Fruit fly (Drosophila melanogaster): ENCODE data around the gene CG5439.

CG5439 gene

DNA sequence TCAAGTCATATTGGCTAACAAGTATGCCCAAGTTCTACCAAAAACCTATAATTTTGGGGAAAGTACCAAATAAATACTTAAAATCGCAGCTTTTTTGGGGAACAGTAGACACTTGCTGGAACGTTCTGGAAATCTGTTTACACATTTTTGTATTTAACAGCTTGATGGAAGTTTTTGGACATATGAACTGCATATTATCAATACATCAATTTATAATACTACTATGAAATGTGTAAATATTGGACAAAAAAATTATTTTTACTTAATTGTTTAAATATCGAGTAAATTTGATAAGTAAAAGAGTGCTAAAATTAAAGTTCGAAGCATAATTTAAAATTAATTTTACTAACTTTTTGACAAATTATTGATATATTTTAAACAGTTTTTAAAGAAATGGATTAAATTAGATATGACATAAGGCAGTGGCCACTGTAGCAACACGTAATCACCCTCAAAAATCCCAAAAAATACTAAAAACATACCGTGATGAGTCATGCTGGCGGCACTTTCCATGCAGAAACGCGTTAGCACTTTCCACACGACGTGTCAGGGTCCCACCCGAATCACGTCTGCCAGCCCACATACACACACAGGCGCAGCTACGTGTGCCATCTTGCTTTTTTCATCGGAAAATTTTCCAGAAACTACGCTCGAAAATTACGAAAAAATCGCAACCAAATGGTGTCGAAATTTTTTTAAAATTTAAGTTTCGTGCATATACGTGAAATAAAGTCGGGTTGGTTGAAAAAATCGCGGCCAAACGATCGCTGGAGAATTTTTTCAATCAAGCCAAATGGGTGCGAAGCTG, 11.8 kb upstream of the CG5439 start, which contains the start of gene Sirt1 (continued):
- TF ChIP-seq CG32006 (GFP tag; optimal IDR thresholded peaks at IDR 0.05) = peak; percentile 90
- TF ChIP-seq Sox102F (GFP tag; optimal IDR thresholded peaks at IDR 0.05) = peak; percentile 32
- TF ChIP-seq CG11762 (GFP tag; optimal IDR thresholded peaks at IDR 0.05; ENCODE audit: insufficient read depth) = peak; percentile 74
- peak; percentile 60 for TF ChIP-seq Lpt (GFP tag; optimal IDR thresholded peaks at IDR 0.05)
- TF ChIP-seq CG16779 (tag; optimal IDR thresholded peaks at IDR 0.05) = peak; percentile 4
- no peak for TF ChIP-seq dac (GFP tag; optimal IDR thresholded peaks at IDR 0.05)
- TF ChIP-seq Eip78C (GFP tag) = peak; percentile 90
- peak; percentile 75 for TF ChIP-seq fd59A (GFP tag; optimal IDR thresholded peaks at IDR 0.05)
- peak; percentile 87 for TF ChIP-seq Ets96B (tag; optimal IDR thresholded peaks at IDR 0.05)
- TF ChIP-seq Ets21C (GFP tag; optimal IDR thresholded peaks at IDR 0.05) = peak; percentile 65
- peak; percentile 89 for TF ChIP-seq OdsH (GFP tag; optimal IDR thresholded peaks at IDR 0.05)
- TF ChIP-seq Sox14 (GFP tag; optimal IDR thresholded peaks at IDR 0.05) = peak; percentile 74
- TF ChIP-seq CG31627 (GFP tag; optimal IDR thresholded peaks at IDR 0.05) = peak; percentile 86
- TF ChIP-seq Sox15 (GFP tag; optimal IDR thresholded peaks at IDR 0.05) = peak; percentile 88
- TF ChIP-seq CG10631 (GFP tag; optimal IDR thresholded peaks at IDR 0.05) = peak; percentile 92
- peak; percentile 76 for TF ChIP-seq pdm3 (GFP tag; optimal IDR thresholded peaks at IDR 0.05)
- TF ChIP-seq CG6276 (GFP tag; optimal IDR thresholded peaks at IDR 0.05) = peak; percentile 80
- peak; percentile 82 for TF ChIP-seq CG15336 (GFP tag; IDR thresholded peaks at IDR 0.05)
- peak; percentile 70 for TF ChIP-seq dsx (GFP tag; optimal IDR thresholded peaks at IDR 0.05; ENCODE audit: poor library complexity, severe bottlenecking)
- TF ChIP-seq CG10669 (GFP tag; optimal IDR thresholded peaks at IDR 0.05) = peak; percentile 76
- TF ChIP-seq Eip93F (GFP tag; optimal IDR thresholded peaks at IDR 0.05) = peak; percentile 26

DNA sequence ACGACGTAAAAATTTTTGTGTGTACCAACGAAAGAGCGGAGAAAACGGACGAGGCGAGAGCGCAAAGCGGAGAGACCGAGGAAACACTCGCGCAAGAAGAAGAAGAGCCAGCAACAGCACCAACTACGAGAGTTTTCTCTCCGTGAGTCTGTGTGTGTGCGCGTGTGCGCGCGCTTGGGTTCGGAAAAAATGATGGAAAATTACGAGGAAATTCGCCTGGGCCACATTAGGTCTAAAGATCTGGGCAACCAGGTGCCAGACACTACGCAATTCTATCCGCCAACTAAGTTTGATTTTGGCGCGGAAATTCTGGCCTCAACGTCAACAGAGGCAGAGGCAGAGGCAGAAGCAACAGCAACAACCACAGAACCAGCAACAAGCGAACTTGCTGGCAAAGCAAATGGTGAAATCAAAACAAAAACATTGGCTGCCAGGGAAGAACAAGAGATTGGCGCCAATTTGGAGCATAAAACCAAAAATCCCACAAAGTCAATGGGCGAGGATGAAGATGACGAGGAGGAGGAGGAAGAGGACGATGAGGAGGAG, 11.1 kb upstream of the CG5439 start, which contains the start of gene DnaJ-H:
Gene DnaJ-H (minus strand): TSS at position 271 of the 546 bp plus-strand sequence.
- TF ChIP-seq CG32006 (GFP tag; optimal IDR thresholded peaks at IDR 0.05) (no peak), CG6163 (GFP tag; IDR thresholded peaks at IDR 0.05) (no peak), CG6854 (GFP tag; optimal IDR thresholded peaks at IDR 0.05) (peak; percentile 22), fd85E (GFP tag; optimal IDR thresholded peaks at IDR 0.05) (peak; percentile 25)

DNA sequence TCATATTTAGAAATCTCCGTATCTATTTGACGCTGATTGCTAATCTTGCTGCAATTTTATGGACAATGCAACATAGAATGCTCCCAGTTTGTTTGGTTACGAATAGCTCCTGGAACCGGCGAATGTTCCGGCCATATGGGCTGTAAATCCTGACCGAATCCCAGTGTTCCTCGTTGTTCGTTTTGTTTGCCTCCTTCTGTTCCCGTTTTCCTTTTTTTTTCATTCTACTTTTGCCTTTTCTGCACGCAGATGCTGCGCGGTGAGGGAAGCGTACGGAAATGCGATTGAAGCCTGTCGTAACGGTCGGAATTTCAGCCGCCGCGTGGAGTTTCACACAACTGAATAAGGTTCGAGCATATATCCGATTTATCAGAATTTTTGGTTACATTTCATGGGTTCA, 827 bp upstream of the CG5439 start, which contains the start of gene CG43925:
Gene CG43925 (plus strand): TSS at position 301 of the 400 bp plus-strand sequence.
- TF ChIP-seq svp (GFP tag) (no peak), fkh (GFP tag; optimal IDR thresholded peaks at IDR 0.05) (no peak), CG32006 (GFP tag; optimal IDR thresholded peaks at IDR 0.05) (no peak), ss (GFP tag; optimal IDR thresholded peaks at IDR 0.05) (no peak), Eip75B (GFP tag; optimal IDR thresholded peaks at IDR 0.05) (no peak), CG8632 (GFP tag; optimal IDR thresholded peaks at IDR 0.05) (no peak), CG10631 (GFP tag; optimal IDR thresholded peaks at IDR 0.05) (no peak), Sox15 (GFP tag; optimal IDR thresholded peaks at IDR 0.05) (no peak), CG15336 (GFP tag; IDR thresholded peaks at IDR 0.05) (no peak), CG34406 (GFP tag; optimal IDR thresholded peaks at IDR 0.05) (no peak), vri (GFP tag; optimal IDR thresholded peaks at IDR 0.05) (no peak), CG11294 (GFP tag; IDR thresholded peaks at IDR 0.05) (no peak), Sox102F (GFP tag; optimal IDR thresholded peaks at IDR 0.05) (no peak), Eip93F (GFP tag; optimal IDR thresholded peaks at IDR 0.05) (no peak)

DNA sequence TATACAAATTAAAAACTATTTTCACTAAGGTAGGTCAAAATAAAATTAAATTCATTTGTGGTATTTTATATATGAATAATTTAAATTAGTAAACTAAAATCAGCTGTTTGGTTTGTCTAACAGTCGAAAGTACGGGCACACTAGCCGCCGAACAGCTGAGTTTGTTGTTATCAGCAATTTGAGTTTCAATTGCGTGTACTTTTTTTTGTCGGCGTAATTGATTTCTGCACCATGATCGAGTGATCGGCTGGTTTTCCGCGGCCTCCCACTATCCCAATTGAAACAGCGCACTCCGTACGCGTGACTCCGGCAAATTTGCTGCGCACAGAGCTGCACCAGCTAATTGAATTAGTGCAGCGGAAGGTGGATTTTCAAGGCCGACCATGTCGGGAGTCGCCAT, 2.1 kb downstream of the CG5439 start, which contains the start of gene Alg7:
Gene Alg7 (plus strand): TSS at position 153 of the 400 bp plus-strand sequence.
- no peak for TF ChIP-seq CG1621 (tag; optimal IDR thresholded peaks at IDR 0.05)
- TF ChIP-seq CG9139 (GFP tag; optimal IDR thresholded peaks at IDR 0.05) = no peak
